Worm (Caenorhabditis elegans) whole organism, L3 larva: ENCODE data around the gene dhhc-10.

ENCODE experiments used
- R02D3.7 ChIP-seq: fragments of 150-350 bp; optimal IDR thresholded peaks from 2 replicates; lab custom pipeline; 2014; ENCODE audit warnings: missing biosample characterization, missing genetic modification characterization
- aly-2 ChIP-seq: fragments of 150-350 bp; optimal IDR thresholded peaks from 2 replicates; lab custom pipeline; 2014; ENCODE audit warnings: missing biosample characterization, missing genetic modification characterization
- ceh-16 ChIP-seq: sonication (generic microtip); optimal IDR thresholded peaks from 2 replicates; lab custom pipeline; 2017; ENCODE audit warnings: missing biosample characterization, missing genetic modification characterization
- ceh-82 ChIP-seq: fragments of 150-350 bp; optimal IDR thresholded peaks from 2 replicates; lab custom pipeline; 2014; ENCODE audit warnings: missing biosample characterization, missing genetic modification characterization
- ceh-9 ChIP-seq: sonication (generic microtip); optimal IDR thresholded peaks from 2 replicates; lab custom pipeline; 2018; ENCODE audit warnings: missing biosample characterization, missing genetic modification characterization
- daf-12 ChIP-seq: fragments of 150-350 bp; optimal IDR thresholded peaks from 2 replicates; lab custom pipeline; 2014; ENCODE audit warnings: missing biosample characterization, missing genetic modification reagents, missing genetic modification characterization
- egl-27 ChIP-seq: sonication (generic microtip); optimal IDR thresholded peaks from 4 replicates; lab custom pipeline; 2017; ENCODE audit warnings: missing biosample characterization, missing genetic modification reagents, missing genetic modification characterization
- elt-2 ChIP-seq: sonication (generic microtip); optimal IDR thresholded peaks from 2 replicates; lab custom pipeline; 2016; ENCODE audit warnings: missing genetic modification reagents, mild to moderate bottlenecking, missing genetic modification characterization, missing compliant biosample characterization
- elt-3 ChIP-seq, 3 experiments: fragments of 150-350 bp in 1 of 3; sonication (generic microtip) in 2 of 3; optimal IDR thresholded peaks; 2 replicates in 2 of 3; 4 replicates in 1 of 3; lab custom pipeline; 2014 to 2017; ENCODE audit warnings: missing biosample characterization in 3 of 3, missing genetic modification characterization in 3 of 3
- eor-1 ChIP-seq, 2 experiments: fragments of 150-350 bp; optimal IDR thresholded peaks; 2 replicates each; lab custom pipeline; 2014 to 2018; ENCODE audit warnings: missing biosample characterization in 2 of 2, missing genetic modification characterization in 2 of 2
- fos-1 ChIP-seq: fragments of 150-350 bp; optimal IDR thresholded peaks from 2 replicates; lab custom pipeline; 2014; ENCODE audit warnings: missing biosample characterization, missing genetic modification characterization
- hmg-11 ChIP-seq: sonication (generic microtip); optimal IDR thresholded peaks from 2 replicates; lab custom pipeline; 2016; ENCODE audit warnings: missing genetic modification characterization, missing compliant biosample characterization
- lin-39 ChIP-seq: fragments of 150-350 bp; optimal IDR thresholded peaks from 2 replicates; lab custom pipeline; 2018; ENCODE audit warnings: missing biosample characterization, missing genetic modification reagents, missing genetic modification characterization
- lsy-12 ChIP-seq: sonication (generic microtip); optimal IDR thresholded peaks from 2 replicates; lab custom pipeline; 2016; ENCODE audit warnings: mild to moderate bottlenecking, missing genetic modification characterization, missing compliant biosample characterization
- mdl-1 ChIP-seq: fragments of 150-350 bp; optimal IDR thresholded peaks from 2 replicates; lab custom pipeline; 2014; ENCODE audit warnings: missing biosample characterization, missing genetic modification characterization
- mml-1 ChIP-seq: fragments of 150-350 bp; sonication (generic microtip); optimal IDR thresholded peaks from 3 replicates; lab custom pipeline; 2014; ENCODE audit warnings: missing biosample characterization, missing genetic modification characterization
- nhr-12 ChIP-seq: fragments of 150-350 bp; optimal IDR thresholded peaks from 2 replicates; lab custom pipeline; 2014; ENCODE audit warnings: missing biosample characterization, missing genetic modification characterization
- nhr-23 ChIP-seq: fragments of 150-350 bp; optimal IDR thresholded peaks from 2 replicates; lab custom pipeline; 2014; ENCODE audit warnings: missing biosample characterization, missing genetic modification reagents, missing genetic modification characterization
- nhr-237 ChIP-seq: fragments of 150-350 bp; optimal IDR thresholded peaks from 2 replicates; lab custom pipeline; 2014; ENCODE audit warnings: missing biosample characterization, missing genetic modification characterization
- nhr-25 ChIP-seq: sonication (generic microtip); optimal IDR thresholded peaks from 2 replicates; lab custom pipeline; 2017; ENCODE audit warnings: missing biosample characterization, missing genetic modification characterization
- nhr-28 ChIP-seq: fragments of 150-350 bp; optimal IDR thresholded peaks from 2 replicates; lab custom pipeline; 2014; ENCODE audit warnings: missing biosample characterization, missing genetic modification characterization
- nhr-43 ChIP-seq: sonication (generic microtip); optimal IDR thresholded peaks from 2 replicates; lab custom pipeline; 2016; ENCODE audit warnings: mild to moderate bottlenecking, missing genetic modification characterization, missing compliant biosample characterization; ENCODE audit not compliant: poor library complexity, severe bottlenecking
- nhr-67 ChIP-seq: fragments of 150-350 bp; optimal IDR thresholded peaks from 2 replicates; lab custom pipeline; 2014; ENCODE audit warnings: missing biosample characterization, missing genetic modification characterization
- pqm-1 ChIP-seq: fragments of 150-350 bp; optimal IDR thresholded peaks from 2 replicates; lab custom pipeline; 2017; ENCODE audit warnings: missing biosample characterization, missing genetic modification characterization, inconsistent platforms
- unc-39 ChIP-seq: sonication (generic microtip); optimal IDR thresholded peaks from 4 replicates; lab custom pipeline; 2017; ENCODE audit warnings: missing biosample characterization, missing genetic modification characterization
- zag-1 ChIP-seq: fragments of 150-350 bp; optimal IDR thresholded peaks from 2 replicates; lab custom pipeline; 2014; ENCODE audit warnings: missing biosample characterization, missing genetic modification characterization
- ztf-11 ChIP-seq: fragments of 150-350 bp; optimal IDR thresholded peaks from 2 replicates; lab custom pipeline; 2014; ENCODE audit warnings: missing biosample characterization, missing genetic modification characterization
- ztf-4 ChIP-seq: fragments of 150-350 bp; optimal IDR thresholded peaks from 2 replicates; lab custom pipeline; 2014; ENCODE audit warnings: missing biosample characterization, missing genetic modification characterization

Gene dhhc-10

ce11 chrX:4740630-4741029 lies 33.7 kb downstream of the dhhc-10 start:
- peak; percentile 5 for TF ChIP-seq mdl-1
- no peak for TF ChIP-seq nhr-237
- no peak for TF ChIP-seq nhr-23 (tag; lab: Kevin White, UChicago)
- TF ChIP-seq, all 47 proteins: peak for 1

- TF ChIP-seq lin-39 (peak; percentile 32), nhr-67 (tag; lab: Kevin White, UChicago) (no peak)
Measured at ce11 chrX:4742285-4742684, 35.3 kb downstream of the dhhc-10 start.

- no peak for TF ChIP-seq ztf-11 (tag; lab: Kevin White, UChicago)
- peak; percentile 37 for TF ChIP-seq lin-39
- no peak for TF ChIP-seq unc-39 (tag; lab: Kevin White, UChicago)
- peak; percentile 2 for TF ChIP-seq hmg-11 (tag; lab: Kevin White, UChicago)
- TF ChIP-seq ztf-4 (tag; lab: Kevin White, UChicago): no peak
- no peak for TF ChIP-seq zag-1 (tag; lab: Kevin White, UChicago)
- no peak for TF ChIP-seq mml-1 (tag; lab: Kevin White, UChicago)
- TF ChIP-seq, all 47 proteins: peak for 2
Measured at ce11 chrX:4744037-4744436, 37.1 kb downstream of the dhhc-10 start.

- TF ChIP-seq fos-1 (no peak), elt-3 (tag; optimal IDR thresholded peaks at IDR 0.05; lab: Kevin White, UChicago) (no peak), elt-2 (tag; lab: Kevin White, UChicago) (peak; percentile 52), nhr-12 (tag; lab: Kevin White, UChicago) (no peak), mdl-1 (no peak), pqm-1 (tag; lab: Kevin White, UChicago) (peak; percentile 49)
- TF ChIP-seq, all 47 proteins: peak for 2
Measured at ce11 chrX:4749080-4749479, 42.1 kb downstream of the dhhc-10 start, which contains the start of gene lon-2. TSS of gene lon-2 (minus strand) at chrX:4749083.

- TF ChIP-seq aly-2 (tag; lab: Kevin White, UChicago) (no peak), lsy-12 (tag; lab: Kevin White, UChicago) (no peak), nhr-67 (tag; lab: Kevin White, UChicago) (no peak), hmg-11 (tag; lab: Kevin White, UChicago) (no peak), unc-39 (tag; lab: Kevin White, UChicago) (no peak), elt-2 (tag; lab: Kevin White, UChicago) (no peak), ceh-9 (tag; lab: Kevin White, UChicago) (no peak), lin-39 (no peak), egl-27 (tag; lab: Kevin White, UChicago) (no peak), nhr-28 (tag; lab: Kevin White, UChicago) (no peak), ceh-82 (tag; lab: Kevin White, UChicago) (no peak), nhr-43 (tag; lab: Kevin White, UChicago) (no peak), daf-12 (tag; lab: Kevin White, UChicago) (no peak), zag-1 (tag; lab: Kevin White, UChicago) (no peak), nhr-25 (no peak), ceh-16 (tag; lab: Kevin White, UChicago) (no peak), eor-1 (tag; optimal IDR thresholded peaks at IDR 0.05; lab: Kevin White, UChicago) (no peak), mdl-1 (no peak), R02D3.7 (tag; lab: Kevin White, UChicago) (no peak), elt-3 (tag; optimal IDR thresholded peaks at IDR 0.05; lab: Kevin White, UChicago) (no peak)
- TF ChIP-seq, all 47 proteins: peak for 0
Measured at ce11 chrX:4754725-4755124, 47.7 kb downstream of the dhhc-10 start, which contains the start of gene C39E6.2. TSS of gene C39E6.2 (minus strand) at chrX:4755118.
